Fruit fly (Drosophila melanogaster): Measurements from ENCODE around the gene TAF1B.

TAF1B gene

dm6 chr3R:10109938-10110337 lies 34.0 kb downstream of the TAF1B start, which contains the start of gene Fmr1 (continued):
- TF ChIP-seq Six4 (GFP tag; optimal IDR thresholded peaks at IDR 0.05) (peak; percentile 42), Taf1 (GFP tag; IDR thresholded peaks at IDR 0.05) (no peak), fd102C (GFP tag; optimal IDR thresholded peaks at IDR 0.05) (no peak), sd (tag; optimal IDR thresholded peaks at IDR 0.05) (no peak), Dip3 (GFP tag; optimal IDR thresholded peaks at IDR 0.05) (peak; percentile 48), MBD-R2 (GFP tag; IDR thresholded peaks at IDR 0.05) (peak; percentile 33; the same call in 1 of the 2 replicates), Aef1 (GFP tag; IDR thresholded peaks at IDR 0.05) (peak; percentile 55), salm (tag; optimal IDR thresholded peaks at IDR 0.05) (no peak), Rfx (GFP tag; IDR thresholded peaks at IDR 0.05) (peak; percentile 68), CG15011 (GFP tag; optimal IDR thresholded peaks at IDR 0.05) (no peak), Mes4 (GFP tag; optimal IDR thresholded peaks at IDR 0.05) (peak; percentile 4), Dbx (GFP tag; IDR thresholded peaks at IDR 0.05) (peak; percentile 37; the same call in 1 of the 3 replicates), CG14667 (GFP tag; IDR thresholded peaks at IDR 0.05) (0 out of 2 replicates have a peak, but pooled peaks have one; percentile 12), CG6854 (GFP tag; optimal IDR thresholded peaks at IDR 0.05) (no peak), Usf (GFP tag; optimal IDR thresholded peaks at IDR 0.05) (no peak), hb (GFP tag; IDR thresholded peaks at IDR 0.05; ENCODE audit: partially characterized antibody) (no peak), gsb-n (tag; optimal IDR thresholded peaks at IDR 0.05) (peak; percentile 41), CG34422 (GFP tag; IDR thresholded peaks at IDR 0.05) (no peak), Hr39 (optimal IDR thresholded peaks at IDR 0.05) (no peak), CG7556 (GFP tag; optimal IDR thresholded peaks at IDR 0.05) (no peak), kni (GFP tag; optimal IDR thresholded peaks at IDR 0.05) (peak; percentile 22), Xrp1 (GFP tag; IDR thresholded peaks at IDR 0.05) (0 out of 2 replicates have a peak, but pooled peaks have one; percentile 31), CG42726 (GFP tag; IDR thresholded peaks at IDR 0.05; ENCODE audit: partially characterized antibody) (no peak), D19B (GFP tag; optimal IDR thresholded peaks at IDR 0.05) (no peak), Hr3 (GFP tag; optimal IDR thresholded peaks at IDR 0.05) (peak; percentile 16), BEAF-32 (GFP tag; optimal IDR thresholded peaks at IDR 0.05) (peak; percentile 65), tap (tag; optimal IDR thresholded peaks at IDR 0.05) (no peak), CG32532 (GFP tag; IDR thresholded peaks at IDR 0.05) (peak; percentile 62), unpg (GFP tag; optimal IDR thresholded peaks at IDR 0.05) (peak; percentile 43), Gsc (GFP tag; IDR thresholded peaks at IDR 0.05) (no peak), ind (GFP tag; optimal IDR thresholded peaks at IDR 0.05) (peak; percentile 64), zf30C (GFP tag; optimal IDR thresholded peaks at IDR 0.05) (no peak), z (GFP tag; IDR thresholded peaks at IDR 0.05) (no peak), Antp (GFP tag; optimal IDR thresholded peaks at IDR 0.05) (peak; percentile 81), CG12071 (GFP tag; optimal IDR thresholded peaks at IDR 0.05) (no peak), CG8089 (GFP tag; optimal IDR thresholded peaks at IDR 0.05) (peak; percentile 45), CG1024 (GFP tag; IDR thresholded peaks at IDR 0.05) (no peak), CG5953 (GFP tag; IDR thresholded peaks at IDR 0.05) (no peak), sens-2 (GFP tag; IDR thresholded peaks at IDR 0.05) (0 out of 2 replicates have a peak, but pooled peaks have one; percentile 22), CG15073 (GFP tag; optimal IDR thresholded peaks at IDR 0.05) (no peak), amos (GFP tag; IDR thresholded peaks at IDR 0.05; ENCODE audit: partially characterized antibody) (0 out of 2 replicates have a peak, but pooled peaks have one; percentile 38), Dfd (GFP tag; optimal IDR thresholded peaks at IDR 0.05) (no peak), ttk (GFP tag; IDR thresholded peaks at IDR 0.05) (no peak), dm (GFP tag; optimal IDR thresholded peaks at IDR 0.05) (peak; percentile 61), row (GFP tag; IDR thresholded peaks at IDR 0.05) (peak; percentile 70), pnt (GFP tag; optimal IDR thresholded peaks at IDR 0.05) (peak; percentile 62), CG11560 (tag; IDR thresholded peaks at IDR 0.05) (no peak), ewg (GFP tag; optimal IDR thresholded peaks at IDR 0.05) (peak; percentile 53), Sry-δ (GFP tag; optimal IDR thresholded peaks at IDR 0.05) (peak; percentile 71), CG4404 (GFP tag; IDR thresholded peaks at IDR 0.05) (no peak), Ptx1 (GFP tag; IDR thresholded peaks at IDR 0.05) (peak; percentile 55; the same call in 1 of the 2 replicates), ftz-f1 (GFP tag; optimal IDR thresholded peaks at IDR 0.05) (no peak)
